Worm (Caenorhabditis elegans) whole organism, dauer: ENCODE results near the gene unc-132.

Experiments used
- unc-62 ChIP-seq: sonication (generic microtip); optimal IDR thresholded peaks from 2 replicates; lab custom pipeline; 2017; ENCODE audit warnings: missing biosample characterization, missing genetic modification reagents, missing genetic modification characterization

The unc-132 gene

DNA sequence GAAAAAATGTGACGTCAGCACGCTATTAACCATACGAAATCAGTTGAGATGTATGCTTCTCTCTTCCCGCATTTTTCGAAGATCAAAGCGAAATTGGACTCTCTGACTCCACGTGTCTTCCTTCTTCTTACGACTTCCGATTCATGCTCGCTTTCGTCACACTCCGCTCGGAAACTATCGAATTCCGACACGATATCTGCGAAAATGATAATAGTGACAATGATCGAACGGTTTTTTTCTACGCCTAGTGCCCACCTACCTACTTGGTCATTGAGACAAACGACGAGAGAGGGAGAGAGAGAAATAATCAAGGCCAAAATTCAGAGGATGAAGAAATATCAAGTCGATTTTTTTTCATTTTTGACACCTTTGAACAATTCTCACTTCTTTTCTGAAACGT, 6.8 kb downstream of the unc-132 start:
- TF ChIP-seq unc-62 (GFP tag; lab: Kevin White, UChicago), result no peak

DNA sequence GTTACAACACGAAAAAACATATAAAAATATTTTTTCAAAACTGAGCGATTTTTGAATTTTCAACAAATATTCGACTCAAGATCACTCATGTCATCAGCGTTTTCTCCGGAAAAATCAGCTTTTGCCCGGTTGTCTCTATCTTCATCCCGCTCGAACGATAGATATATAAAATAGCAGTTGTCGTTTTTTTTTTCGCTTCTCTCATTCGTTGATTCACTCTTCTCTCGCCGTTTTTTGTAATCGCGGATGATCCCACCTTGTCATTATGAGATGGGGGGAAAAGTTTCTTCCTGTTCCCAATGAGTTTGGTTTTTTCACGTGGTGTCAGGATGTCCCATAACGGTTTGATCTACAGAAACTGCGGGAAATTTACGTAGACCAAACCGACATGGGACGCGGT, 8.3 kb downstream of the unc-132 start:
- TF ChIP-seq unc-62 (GFP tag; lab: Kevin White, UChicago), result no peak

DNA sequence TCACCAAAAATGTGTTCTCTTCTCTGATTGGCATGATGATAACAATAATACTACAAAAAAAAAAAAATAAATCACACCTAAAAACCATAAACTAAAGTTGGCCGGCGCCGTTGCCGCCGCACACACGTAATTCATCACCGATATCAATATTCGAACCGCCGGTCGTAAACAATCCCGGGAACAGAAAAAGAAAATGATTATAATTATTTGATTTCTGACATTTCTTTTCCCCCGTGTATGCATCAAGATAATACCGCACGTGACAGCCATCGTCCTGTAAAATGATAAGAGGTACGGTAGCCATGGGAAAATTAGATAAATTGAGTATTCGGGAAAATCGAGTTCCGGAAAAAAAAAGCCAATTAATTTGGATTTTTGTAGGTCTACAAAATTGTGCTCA, 10.2 kb downstream of the unc-132 start:
- TF ChIP-seq unc-62 (GFP tag; lab: Kevin White, UChicago), result no peak

DNA sequence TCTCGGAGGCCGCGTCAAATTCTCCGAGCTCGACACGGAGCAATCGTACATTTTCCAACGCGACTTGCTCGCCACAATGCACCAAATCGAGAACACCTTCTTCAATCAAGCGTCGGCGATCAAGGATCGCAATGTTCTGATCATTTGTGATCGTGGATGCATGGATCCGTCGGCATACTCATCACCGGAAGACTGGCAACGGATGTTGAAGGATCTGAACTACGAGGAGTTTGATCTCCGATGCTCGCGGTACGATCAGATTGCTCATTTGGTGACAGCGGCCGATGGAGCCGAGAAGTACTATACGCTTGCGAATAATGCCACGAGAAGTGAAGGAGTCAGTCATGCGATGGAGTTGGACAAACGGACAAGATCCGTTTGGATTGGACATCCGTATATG, 11.6 kb downstream of the unc-132 start:
- no peak for TF ChIP-seq unc-62 (GFP tag; lab: Kevin White, UChicago)

DNA sequence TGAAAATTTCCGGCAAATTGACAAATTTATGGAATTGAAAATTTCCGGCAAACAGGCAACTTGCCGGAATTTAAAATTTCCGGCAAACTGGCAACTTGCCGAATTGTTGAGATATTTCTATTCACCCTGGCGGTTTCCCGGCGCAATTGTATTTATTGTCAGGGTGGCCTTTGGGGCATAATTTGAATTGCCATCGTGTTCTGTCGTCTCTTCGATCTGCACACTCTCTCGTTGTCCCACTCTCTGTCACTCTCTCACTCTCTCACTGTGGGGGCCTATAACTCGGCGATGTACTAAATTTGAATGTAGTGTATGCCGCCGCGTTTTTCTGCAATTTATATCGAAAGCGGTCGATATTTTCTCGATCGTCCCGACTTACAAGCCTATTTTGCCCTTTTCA, 16.1 kb downstream of the unc-132 start:
- no peak for TF ChIP-seq unc-62 (GFP tag; lab: Kevin White, UChicago)

DNA sequence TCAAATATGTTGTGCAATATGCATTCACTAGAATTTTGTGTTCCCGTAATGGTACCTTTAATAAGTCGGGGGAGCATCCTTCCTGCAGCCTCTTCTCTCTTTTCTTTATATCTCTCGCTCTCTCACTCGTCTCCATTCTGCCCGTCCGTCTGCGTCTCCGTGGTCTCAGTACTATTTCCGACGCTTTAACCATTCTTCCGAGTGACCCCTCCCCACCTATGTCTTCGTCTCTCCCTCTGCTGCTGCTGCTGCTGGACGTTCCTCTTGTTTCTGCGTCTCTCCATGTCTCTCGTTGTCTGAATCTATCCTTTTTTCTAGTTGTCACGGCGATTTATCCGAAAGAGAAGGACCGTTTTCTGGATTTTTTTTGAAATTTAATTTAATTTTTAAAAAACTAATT, 17.0 kb downstream of the unc-132 start:
- TF ChIP-seq unc-62 (GFP tag; lab: Kevin White, UChicago), result no peak

DNA sequence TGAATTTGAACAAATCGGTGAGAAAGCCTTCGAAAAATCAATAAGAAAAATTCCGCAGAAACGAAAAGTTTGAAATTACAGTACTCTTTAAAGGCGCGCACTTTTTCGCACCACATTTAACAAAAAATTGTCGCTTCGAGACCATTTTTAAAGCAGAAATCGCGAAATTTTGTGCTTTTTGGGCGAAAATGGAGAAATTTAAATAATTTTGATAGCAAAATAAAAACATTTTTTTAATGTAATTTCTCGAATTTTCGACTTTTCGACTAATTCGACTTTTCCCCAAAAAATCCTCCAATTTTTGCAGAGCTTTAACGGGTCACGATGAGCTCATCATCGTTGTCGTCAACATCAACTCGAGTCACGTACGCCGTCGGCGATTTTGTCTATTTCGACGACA, 17.8 kb downstream of the unc-132 start, which contains the start of gene lin-40:
TSS of gene lin-40 (plus strand) at position 301 of the 400 bp plus-strand sequence.
- TF ChIP-seq unc-62 (GFP tag; lab: Kevin White, UChicago), result no peak

DNA sequence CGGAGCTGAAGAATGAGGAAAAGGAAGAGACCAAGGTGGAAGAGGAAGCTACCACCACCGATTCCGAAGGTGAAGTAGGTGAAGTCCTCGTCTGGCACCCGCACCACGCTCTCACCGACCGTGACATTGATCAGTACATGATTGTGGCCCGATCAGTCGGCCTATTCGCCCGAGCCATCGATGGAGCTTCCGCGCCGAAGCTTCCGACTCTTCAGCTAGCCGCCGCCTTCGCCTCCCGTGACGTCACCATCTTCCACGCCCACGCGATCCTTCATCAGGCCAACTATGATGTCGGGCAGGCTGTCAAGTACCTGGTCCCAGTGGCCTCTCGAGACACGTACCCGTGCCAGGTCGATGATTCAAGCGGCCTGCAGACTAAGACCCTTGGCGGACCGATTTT, 19.3 kb downstream of the unc-132 start:
- no peak for TF ChIP-seq unc-62 (GFP tag; lab: Kevin White, UChicago)

DNA sequence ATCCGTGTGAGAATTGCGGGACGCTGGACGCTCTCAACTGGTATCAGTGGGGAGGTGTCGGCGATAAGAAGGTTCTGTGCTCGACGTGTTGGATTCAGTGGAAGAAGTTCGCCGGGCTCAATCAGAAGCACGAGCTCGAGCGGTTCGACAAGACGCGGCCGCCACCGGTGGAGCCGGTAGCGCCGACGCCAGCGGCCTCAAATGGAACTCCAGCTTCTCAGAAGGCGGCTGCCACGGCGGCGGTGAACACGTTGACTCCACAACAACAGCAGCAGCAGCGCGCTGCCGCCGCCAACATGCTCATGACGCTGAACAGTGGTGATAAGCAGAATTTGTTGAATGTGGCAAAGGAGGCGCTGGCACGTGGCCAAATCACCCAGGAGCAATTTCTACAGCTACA, 20.0 kb downstream of the unc-132 start:
- no peak for TF ChIP-seq unc-62 (GFP tag; lab: Kevin White, UChicago)

DNA sequence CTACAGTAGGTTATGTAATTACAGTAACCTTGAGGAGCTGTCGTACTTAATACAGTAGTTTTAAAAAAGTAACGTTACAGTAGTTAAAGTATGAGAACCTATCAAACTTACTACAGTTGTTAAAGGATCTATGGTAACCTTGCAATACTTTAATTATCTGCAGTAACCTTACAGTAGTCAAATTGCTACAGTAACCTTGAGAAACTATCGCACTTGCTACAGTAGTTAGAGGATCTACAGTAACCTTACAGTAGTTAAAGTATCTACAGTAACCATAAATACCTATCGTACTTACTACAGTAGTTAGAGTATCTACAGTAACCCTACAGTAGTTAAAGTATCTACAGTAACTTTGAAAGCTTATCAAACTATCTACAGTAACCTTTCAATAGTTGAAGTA, 24.6 kb downstream of the unc-132 start:
- no peak for TF ChIP-seq unc-62 (GFP tag; lab: Kevin White, UChicago)

DNA sequence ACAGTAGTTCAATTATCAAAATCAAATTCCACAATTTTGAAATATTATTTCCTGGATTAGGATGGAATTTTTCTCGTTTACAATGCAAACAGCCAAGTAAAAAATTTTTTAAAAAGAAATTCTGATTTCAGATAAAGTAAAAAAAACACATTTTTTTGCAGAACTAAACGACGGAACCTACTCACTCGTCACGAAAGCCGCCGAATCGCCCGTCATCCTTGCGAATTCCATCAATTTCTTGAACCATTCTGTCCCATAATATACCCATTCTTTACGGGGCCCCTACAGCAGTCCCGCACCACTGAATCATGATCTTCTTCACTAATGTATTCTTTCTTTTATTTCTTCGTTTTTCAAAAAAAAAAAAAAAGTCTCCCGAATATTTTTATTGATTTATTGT, 25.3 kb downstream of the unc-132 start:
- TF ChIP-seq unc-62 (GFP tag; lab: Kevin White, UChicago), result no peak

DNA sequence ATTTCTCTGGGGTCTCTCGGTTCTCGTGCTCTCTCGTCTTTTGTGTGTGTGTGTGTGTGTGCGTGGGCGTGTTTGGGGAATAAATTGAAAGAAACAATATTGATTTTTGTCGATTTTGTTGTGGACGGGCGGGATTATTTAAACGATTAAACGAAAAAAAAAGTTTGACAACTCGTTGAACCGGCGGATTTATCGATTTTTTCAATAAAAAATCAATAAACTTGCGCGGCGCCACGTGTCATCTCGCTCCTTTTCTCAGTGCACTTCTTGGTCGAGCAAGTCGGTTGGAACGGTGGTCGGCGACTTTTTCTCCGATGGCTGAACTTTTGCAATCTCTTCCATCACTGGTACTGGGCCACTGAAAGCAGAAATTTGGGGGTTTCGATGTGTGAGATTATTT, 26.0 kb downstream of the unc-132 start:
- TF ChIP-seq unc-62 (GFP tag; lab: Kevin White, UChicago), result no peak

DNA sequence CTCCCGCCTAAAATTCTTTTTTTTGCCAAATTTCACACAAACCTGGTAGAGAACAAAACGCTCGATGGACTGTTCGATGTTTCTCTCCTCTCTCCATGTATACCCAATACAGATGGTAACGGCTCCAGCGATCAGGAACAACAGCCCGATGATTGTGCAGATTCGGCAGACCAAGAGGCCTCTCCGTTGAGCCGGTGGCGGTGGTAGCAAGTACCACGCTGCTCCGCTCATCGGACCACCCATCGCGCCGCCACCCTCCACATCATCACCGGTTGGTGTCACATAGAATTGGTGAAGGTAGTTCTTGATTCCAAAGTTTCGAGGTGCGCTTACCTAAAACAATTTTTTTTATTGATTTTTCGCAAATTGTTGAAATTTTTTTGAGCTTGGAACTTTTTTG, 27.8 kb downstream of the unc-132 start:
- no peak for TF ChIP-seq unc-62 (GFP tag; lab: Kevin White, UChicago)

DNA sequence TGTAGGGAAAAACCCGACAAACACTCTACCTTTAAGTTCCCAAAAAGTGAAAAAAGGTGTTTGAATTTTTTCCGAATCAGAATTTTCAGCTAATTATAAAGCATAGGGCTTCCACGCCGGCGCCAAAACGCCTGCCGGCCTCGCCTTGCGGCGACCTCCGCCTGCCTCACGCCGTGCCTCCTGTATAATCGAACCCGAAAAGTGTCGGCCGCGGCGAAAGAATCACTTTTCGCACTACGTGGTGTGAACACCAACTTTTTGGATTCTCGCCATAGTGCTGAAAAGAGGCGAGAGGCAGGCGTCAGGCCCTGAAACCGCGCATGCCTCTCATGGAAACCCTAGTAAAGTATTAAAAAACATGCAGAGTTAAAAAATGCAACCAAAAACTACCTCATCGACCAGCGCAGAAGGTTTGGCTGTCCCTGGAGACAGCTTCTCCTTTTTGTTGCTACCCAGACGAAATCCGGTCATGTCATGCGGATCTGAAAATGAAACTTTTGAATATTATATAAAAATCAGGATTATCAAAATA, 28.6 kb downstream of the unc-132 start, which contains the start of gene nrsn-1:
TSS of gene nrsn-1 (minus strand) at position 482 of the 532 bp plus-strand sequence.
- no peak for TF ChIP-seq unc-62 (GFP tag; lab: Kevin White, UChicago)

DNA sequence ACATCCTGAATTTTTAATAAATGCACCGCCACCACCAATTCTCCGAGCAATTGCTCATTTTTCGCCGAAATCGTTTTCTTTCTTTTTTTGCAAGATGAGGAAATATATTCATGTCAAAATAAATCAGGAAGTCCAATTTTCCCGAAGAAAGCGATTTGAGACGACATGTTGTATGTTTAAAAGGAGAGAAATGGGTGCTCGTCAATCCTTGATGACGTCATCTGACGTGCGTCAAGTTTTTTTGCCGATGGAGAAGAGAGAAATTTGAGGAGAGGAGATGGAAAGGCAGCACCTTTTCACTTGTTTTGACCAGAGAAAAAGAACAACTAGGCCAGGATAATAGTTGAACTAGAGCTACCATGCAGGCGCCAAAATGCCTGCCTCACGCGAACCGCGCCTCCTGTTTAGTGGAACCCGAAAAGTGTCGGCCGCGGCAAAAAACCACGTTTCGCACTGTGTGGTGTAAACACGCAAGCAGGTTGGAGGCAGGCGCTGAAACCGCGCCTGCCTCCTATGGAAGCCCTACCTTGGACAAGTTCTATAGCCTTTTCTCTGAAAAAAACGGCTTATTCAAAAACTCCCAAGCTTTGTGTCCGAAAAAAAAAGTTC, 29.5 kb downstream of the unc-132 start:
- TF ChIP-seq unc-62 (GFP tag; lab: Kevin White, UChicago), result no peak

DNA sequence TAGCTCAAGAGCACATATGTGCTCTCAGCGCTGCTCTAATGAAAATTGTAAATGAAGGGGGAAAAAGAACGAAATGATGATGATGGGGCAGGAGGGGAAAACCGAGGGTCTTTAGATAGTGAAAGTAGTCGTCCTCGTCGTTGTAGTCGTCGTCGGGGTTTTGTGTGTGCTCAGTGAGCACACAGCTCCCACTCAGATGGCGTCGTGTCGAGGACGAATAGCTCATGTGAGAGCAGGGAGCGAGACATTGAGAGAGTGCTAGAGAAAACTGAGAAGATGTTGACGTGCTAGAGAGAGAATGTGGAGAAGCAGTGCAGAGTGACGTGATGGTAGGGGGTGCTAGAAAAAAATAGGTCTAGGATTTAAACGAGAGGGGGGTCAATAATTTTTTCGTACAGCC, 30.8 kb downstream of the unc-132 start:
- TF ChIP-seq unc-62 (GFP tag; lab: Kevin White, UChicago), result no peak

DNA sequence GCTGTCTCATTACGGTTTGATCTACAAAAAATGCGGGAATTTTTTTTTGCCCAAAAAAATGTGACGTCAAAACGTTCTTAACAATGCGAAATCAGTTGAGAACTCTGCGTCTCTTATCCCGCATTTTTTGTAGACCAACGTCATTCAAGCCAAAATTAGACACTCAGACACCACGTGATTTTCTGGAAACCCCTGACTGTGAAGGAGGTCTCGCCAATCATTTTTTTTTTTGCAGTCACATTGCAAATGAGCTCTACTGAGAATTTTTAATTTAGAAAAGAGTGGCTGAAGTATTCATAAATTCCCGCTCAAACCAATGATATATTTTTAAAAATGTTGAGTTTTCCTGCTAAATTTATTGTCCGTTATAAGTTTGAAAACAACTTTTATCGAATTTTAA, 31.6 kb downstream of the unc-132 start:
- no peak for TF ChIP-seq unc-62 (GFP tag; lab: Kevin White, UChicago)
